Worm (Caenorhabditis elegans) whole organism, late embryonic: Measurements from ENCODE around the gene srx-120.

Source experiments
- C08G9.2 ChIP-seq: sonication (generic microtip); optimal IDR thresholded peaks from 2 replicates; lab custom pipeline; 2016; ENCODE audit warnings: mild to moderate bottlenecking, missing genetic modification characterization, moderate library complexity, missing compliant biosample characterization
- K09A11.1 ChIP-seq: sonication (generic microtip); optimal IDR thresholded peaks from 2 replicates; lab custom pipeline; 2017; ENCODE audit warnings: antibody characterized with exemption, mild to moderate bottlenecking, missing genetic modification characterization, missing compliant biosample characterization; ENCODE audit not compliant: insufficient read depth
- T23F11.4 ChIP-seq: fragments of 200-800 bp; sonication (Bioruptor generic); optimal IDR thresholded peaks from 2 replicates; lab custom pipeline; 2018; ENCODE audit warnings: mild to moderate bottlenecking, missing genetic modification characterization, missing compliant biosample characterization
- ceh-18 ChIP-seq: sonication (generic microtip); optimal IDR thresholded peaks from 2 replicates; lab custom pipeline; 2016; ENCODE audit warnings: missing genetic modification characterization, missing compliant biosample characterization
- ceh-2 ChIP-seq: sonication (generic microtip); optimal IDR thresholded peaks from 2 replicates; lab custom pipeline; 2016; ENCODE audit warnings: missing genotype, missing genetic modification characterization, missing compliant biosample characterization
- ceh-22 ChIP-seq: sonication (generic microtip); optimal IDR thresholded peaks from 2 replicates; lab custom pipeline; 2017; ENCODE audit warnings: missing biosample characterization, missing genetic modification characterization
- ceh-24 ChIP-seq: sonication (generic microtip); optimal IDR thresholded peaks from 2 replicates; lab custom pipeline; 2016; ENCODE audit warnings: mild to moderate bottlenecking, missing genetic modification characterization, missing compliant biosample characterization
- ceh-30 ChIP-seq: fragments of 150-350 bp; optimal IDR thresholded peaks from 2 replicates; lab custom pipeline; 2014; ENCODE audit warnings: missing biosample characterization, missing genetic modification characterization
- ceh-31 ChIP-seq: sonication (generic microtip); optimal IDR thresholded peaks from 2 replicates; lab custom pipeline; 2016; ENCODE audit warnings: missing genetic modification characterization, missing compliant biosample characterization
- ceh-48 ChIP-seq: sonication (generic microtip); optimal IDR thresholded peaks from 2 replicates; lab custom pipeline; 2016; ENCODE audit warnings: missing genetic modification characterization, inconsistent platforms, missing compliant biosample characterization
- ceh-6 ChIP-seq: fragments of 200-800 bp; sonication (Bioruptor generic); optimal IDR thresholded peaks from 2 replicates; lab custom pipeline; 2018; ENCODE audit warnings: mild to moderate bottlenecking, missing genetic modification characterization, missing compliant biosample characterization
- ceh-9 ChIP-seq: sonication (generic microtip); optimal IDR thresholded peaks from 2 replicates; lab custom pipeline; 2016; ENCODE audit warnings: mild to moderate bottlenecking, missing genetic modification characterization, inconsistent platforms, missing compliant biosample characterization
- che-1 ChIP-seq: sonication (generic microtip); optimal IDR thresholded peaks from 2 replicates; lab custom pipeline; 2016; ENCODE audit warnings: mild to moderate bottlenecking, missing genetic modification characterization, missing compliant biosample characterization
- elt-2 ChIP-seq: sonication (generic microtip); optimal IDR thresholded peaks from 2 replicates; lab custom pipeline; 2016; ENCODE audit warnings: missing genetic modification reagents, missing genetic modification characterization, missing compliant biosample characterization
- ets-4 ChIP-seq: sonication (generic microtip); optimal IDR thresholded peaks from 2 replicates; lab custom pipeline; 2016; ENCODE audit warnings: missing genetic modification characterization, missing compliant biosample characterization
- eyg-1 ChIP-seq: sonication (generic microtip); optimal IDR thresholded peaks from 2 replicates; lab custom pipeline; 2016; ENCODE audit warnings: missing genotype, missing genetic modification characterization, missing compliant biosample characterization
- fkh-10 ChIP-seq: fragments of 150-350 bp; optimal IDR thresholded peaks from 2 replicates; lab custom pipeline; 2014; ENCODE audit warnings: missing biosample characterization, missing genetic modification reagents, missing genetic modification characterization
- fkh-6 ChIP-seq: sonication (generic microtip); optimal IDR thresholded peaks from 2 replicates; lab custom pipeline; 2016; ENCODE audit warnings: missing genetic modification characterization, missing compliant biosample characterization
- gmeb-2 ChIP-seq: sonication (generic microtip); optimal IDR thresholded peaks from 2 replicates; lab custom pipeline; 2016; ENCODE audit warnings: missing genetic modification characterization, inconsistent platforms, missing compliant biosample characterization
- hlh-13 ChIP-seq: fragments of 200-800 bp; sonication (Bioruptor generic); optimal IDR thresholded peaks from 2 replicates; lab custom pipeline; 2018; ENCODE audit warnings: mild to moderate bottlenecking, missing genetic modification characterization, missing compliant biosample characterization
- hlh-15 ChIP-seq: sonication (generic microtip); optimal IDR thresholded peaks from 2 replicates; lab custom pipeline; 2016; ENCODE audit warnings: missing genetic modification characterization, missing compliant biosample characterization
- hlh-30 ChIP-seq: sonication (generic microtip); optimal IDR thresholded peaks from 2 replicates; lab custom pipeline; 2017; ENCODE audit warnings: antibody characterized with exemption, missing genetic modification characterization, missing compliant biosample characterization; ENCODE audit not compliant: insufficient read depth
- hlh-6 ChIP-seq: sonication (generic microtip); optimal IDR thresholded peaks from 2 replicates; lab custom pipeline; 2016; ENCODE audit warnings: missing genotype, missing genetic modification characterization, missing compliant biosample characterization
- lim-6 ChIP-seq: sonication (generic microtip); optimal IDR thresholded peaks from 2 replicates; lab custom pipeline; 2016; ENCODE audit warnings: missing genetic modification characterization, missing compliant biosample characterization
- mec-3 ChIP-seq: sonication (generic microtip); optimal IDR thresholded peaks from 2 replicates; lab custom pipeline; 2016; ENCODE audit warnings: borderline replicate concordance, missing genetic modification characterization, missing compliant biosample characterization
- nfya-1 ChIP-seq: sonication (generic microtip); optimal IDR thresholded peaks from 2 replicates; lab custom pipeline; 2017; ENCODE audit warnings: missing genetic modification characterization, mild to moderate bottlenecking, missing compliant biosample characterization, antibody characterized with exemption, moderate library complexity
- nhr-232 ChIP-seq: sonication (generic microtip); optimal IDR thresholded peaks from 2 replicates; lab custom pipeline; 2016; ENCODE audit warnings: missing genetic modification characterization, missing compliant biosample characterization
- npax-4 ChIP-seq: sonication (generic microtip); optimal IDR thresholded peaks from 2 replicates; lab custom pipeline; 2016; ENCODE audit warnings: missing genetic modification characterization, missing compliant biosample characterization
- odd-2 ChIP-seq: sonication (generic microtip); optimal IDR thresholded peaks from 2 replicates; lab custom pipeline; 2017; ENCODE audit warnings: antibody characterized with exemption, mild to moderate bottlenecking, missing genetic modification characterization, missing compliant biosample characterization
- pag-3 ChIP-seq: sonication (generic microtip); optimal IDR thresholded peaks from 2 replicates; lab custom pipeline; 2016; ENCODE audit warnings: missing compliant biosample characterization, missing genetic modification characterization, borderline replicate concordance
- pha-2 ChIP-seq: sonication (generic microtip); optimal IDR thresholded peaks from 2 replicates; lab custom pipeline; 2017; ENCODE audit warnings: mild to moderate bottlenecking, missing genetic modification characterization, missing compliant biosample characterization
- pros-1 ChIP-seq: fragments of 150-350 bp; optimal IDR thresholded peaks from 2 replicates; lab custom pipeline; 2014; ENCODE audit warnings: missing biosample characterization, missing genetic modification reagents, missing genetic modification characterization
- ref-2 ChIP-seq: sonication (generic microtip); optimal IDR thresholded peaks from 2 replicates; lab custom pipeline; 2016; ENCODE audit warnings: missing genetic modification characterization, missing compliant biosample characterization
- sdc-2 ChIP-seq: sonication (generic microtip); optimal IDR thresholded peaks from 2 replicates; lab custom pipeline; 2016; ENCODE audit warnings: missing genotype, missing genetic modification characterization, missing compliant biosample characterization
- syd-9 ChIP-seq: sonication (generic microtip); optimal IDR thresholded peaks from 2 replicates; lab custom pipeline; 2016; ENCODE audit warnings: mild to moderate bottlenecking, missing genetic modification characterization, moderate library complexity, missing compliant biosample characterization
- tbx-2 ChIP-seq: sonication (generic microtip); optimal IDR thresholded peaks from 2 replicates; lab custom pipeline; 2016; ENCODE audit warnings: missing genetic modification characterization, missing compliant biosample characterization
- unc-3 ChIP-seq, 2 experiments: fragments of 200-800 bp in 1 of 2; sonication (Bioruptor generic) in 1 of 2; sonication (generic microtip) in 1 of 2; conservative IDR thresholded peaks in 1 of 2; optimal IDR thresholded peaks in 1 of 2; 2 replicates each; pipeline versions ENCODE4 v1.3.6 to Lab custom; 2016 to 2022; ENCODE audit warnings: missing compliant biosample characterization in 2 of 2, missing genetic modification characterization in 2 of 2, missing genetic modification reagents in 1 of 2
- unc-42 ChIP-seq: sonication (generic microtip); optimal IDR thresholded peaks from 2 replicates; lab custom pipeline; 2016; ENCODE audit warnings: missing genotype, missing genetic modification characterization, missing compliant biosample characterization
- unc-86 ChIP-seq: sonication (generic microtip); optimal IDR thresholded peaks from 2 replicates; lab custom pipeline; 2016; ENCODE audit warnings: missing genetic modification characterization, missing compliant biosample characterization
- ztf-16 ChIP-seq: sonication (generic microtip); optimal IDR thresholded peaks from 2 replicates; lab custom pipeline; 2017; ENCODE audit warnings: missing genetic modification characterization, missing compliant biosample characterization

The srx-120 gene

ce11 chrII:12573541-12573940, 42.5 kb downstream of the srx-120 start, which contains the start of gene Y38E10A.2:
Gene Y38E10A.2 (minus strand): TSS chrII:12573641.
- no peak for TF ChIP-seq ceh-48 (tag; lab: Kevin White, UChicago)
- no peak for TF ChIP-seq nfya-1
- no peak for TF ChIP-seq gmeb-2 (tag; lab: Kevin White, UChicago)
- TF ChIP-seq hlh-13 (GFP tag; lab: Kevin White, UChicago), result no peak
- no peak for TF ChIP-seq ceh-30 (tag; lab: Kevin White, UChicago)
- TF ChIP-seq T23F11.4, result no peak
- TF ChIP-seq eyg-1 (tag; lab: Kevin White, UChicago), result no peak
- TF ChIP-seq C08G9.2 (tag; lab: Kevin White, UChicago), result no peak
- TF ChIP-seq fkh-10 (GFP tag; lab: Kevin White, UChicago), result no peak
- no peak for TF ChIP-seq nhr-232 (tag; lab: Kevin White, UChicago)
- TF ChIP-seq ceh-22 (tag; lab: Kevin White, UChicago), result no peak
- no peak for TF ChIP-seq syd-9
- no peak for TF ChIP-seq sdc-2 (tag; lab: Kevin White, UChicago)
- no peak for TF ChIP-seq ceh-24 (tag; lab: Kevin White, UChicago)
- no peak for TF ChIP-seq unc-42 (tag; lab: Kevin White, UChicago)
- TF ChIP-seq unc-86 (tag; lab: Kevin White, UChicago), result no peak
- no peak for TF ChIP-seq hlh-15 (tag; lab: Kevin White, UChicago)
- TF ChIP-seq unc-3 (GFP tag; conservative IDR thresholded peaks at IDR 0.05; lab: Robert Waterston, UW), result no peak
- no peak for TF ChIP-seq unc-3 (tag; optimal IDR thresholded peaks at IDR 0.05; lab: Kevin White, UChicago)
- TF ChIP-seq ets-4, result no peak

DNA sequence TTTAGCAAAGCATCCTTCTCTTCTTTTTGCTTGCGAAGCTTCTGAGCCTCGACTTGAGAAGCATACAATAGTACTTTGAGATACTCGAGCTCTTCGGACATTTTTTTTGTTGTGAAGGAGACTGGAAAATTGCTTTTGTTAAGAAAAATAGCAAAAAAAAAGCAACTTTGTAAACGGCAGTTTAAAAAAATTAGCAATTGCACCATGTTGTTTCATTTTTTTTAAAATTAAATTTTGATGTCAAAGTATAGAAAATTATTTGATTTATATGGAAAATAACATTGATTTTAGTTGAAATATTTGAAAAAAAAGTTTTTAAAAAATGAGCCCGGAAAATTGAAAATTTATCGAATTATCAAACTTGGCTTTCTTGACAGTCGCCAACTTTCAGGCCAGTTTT, 43.6 kb downstream of the srx-120 start, which contains the start of gene Y38E10A.3:
Y38E10A.3 (minus strand) TSS at position 101 of the 400 bp plus-strand sequence.
- TF ChIP-seq hlh-6 (tag; lab: Kevin White, UChicago) (no peak), fkh-6 (no peak), pros-1 (no peak), gmeb-2 (tag; lab: Kevin White, UChicago) (no peak), ceh-6 (GFP tag; lab: Kevin White, UChicago) (no peak)

DNA sequence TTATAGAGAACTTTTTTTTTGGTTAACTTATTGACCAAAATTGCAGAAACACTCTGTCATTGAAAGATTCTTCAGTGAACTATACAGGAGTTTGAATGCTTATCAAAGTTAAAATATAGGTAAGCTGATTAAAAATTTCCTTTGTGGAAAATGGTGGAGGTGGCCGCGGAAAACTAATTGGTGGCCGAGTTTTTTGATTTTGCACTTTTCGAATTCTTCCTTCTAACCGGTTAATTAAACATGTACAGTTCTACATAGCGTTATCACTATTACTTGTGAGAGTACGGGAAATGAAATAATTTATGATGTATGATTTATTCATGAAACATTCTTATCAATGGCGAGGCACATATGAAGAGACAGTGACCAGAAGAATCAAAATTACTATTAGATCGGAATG, 46.7 kb downstream of the srx-120 start, which contains the start of gene clec-8:
clec-8 (minus strand) TSS at position 308 of the 400 bp plus-strand sequence.
- TF ChIP-seq ceh-48 (tag; lab: Kevin White, UChicago) (no peak), syd-9 (no peak), ztf-16 (tag; lab: Kevin White, UChicago) (no peak), ceh-2 (tag; lab: Kevin White, UChicago) (no peak), ceh-18 (tag; lab: Kevin White, UChicago) (no peak), tbx-2 (tag; lab: Kevin White, UChicago) (no peak), che-1 (tag; lab: Kevin White, UChicago) (no peak), lim-6 (tag; lab: Kevin White, UChicago) (no peak), pha-2 (no peak), elt-2 (tag; lab: Kevin White, UChicago) (no peak), hlh-6 (tag; lab: Kevin White, UChicago) (no peak), pag-3 (tag; lab: Kevin White, UChicago) (no peak), ref-2 (tag; lab: Kevin White, UChicago) (no peak), ceh-9 (tag; lab: Kevin White, UChicago) (no peak), fkh-6 (no peak), K09A11.1 (no peak), hlh-30 (tag; lab: Kevin White, UChicago) (no peak), npax-4 (no peak)

- no peak for TF ChIP-seq fkh-6
- no peak for TF ChIP-seq syd-9
- no peak for TF ChIP-seq ceh-31 (tag; lab: Kevin White, UChicago)
- TF ChIP-seq odd-2 (tag; lab: Kevin White, UChicago), result no peak
- TF ChIP-seq gmeb-2 (tag; lab: Kevin White, UChicago), result no peak
- TF ChIP-seq mec-3 (tag; lab: Kevin White, UChicago), result no peak
These were observed 49.9 kb downstream of the srx-120 start, which contains the start of gene clec-4 for ce11 chrII:12580952-12581351. Gene clec-4 (minus strand): TSS chrII:12581113.
